Worm (Caenorhabditis elegans): Measurements from ENCODE around the gene F45E1.4.

F45E1.4 gene

DNA sequence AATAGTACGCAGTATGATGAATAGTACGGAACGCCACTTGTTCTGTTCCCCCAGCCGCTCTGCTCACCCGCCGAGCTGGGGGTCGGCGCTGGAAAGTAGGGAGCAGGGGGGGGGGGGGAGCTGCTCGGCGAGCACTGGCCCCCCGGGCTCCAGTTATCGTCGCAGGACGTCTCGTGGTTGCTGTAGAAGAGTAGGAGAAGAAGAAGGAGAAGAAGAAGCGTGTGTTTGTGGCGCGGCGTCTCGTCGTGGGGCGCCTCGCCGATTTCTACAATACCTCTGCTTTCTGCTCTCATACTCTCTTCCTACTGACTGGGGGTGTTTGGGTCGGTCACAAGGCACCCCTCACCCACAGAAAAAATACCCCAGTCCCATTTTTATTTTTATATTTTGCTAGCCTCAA is 31.5 kb downstream of the F45E1.4 start:
- TF ChIP-seq aly-2 (tag; optimal IDR thresholded peaks at IDR 0.05) (no peak), nhr-21 (tag; optimal IDR thresholded peaks at IDR 0.05) (no peak), lin-13 (GFP tag; optimal IDR thresholded peaks at IDR 0.05) (peak; percentile 4), mdl-1 (tag; optimal IDR thresholded peaks at IDR 0.05) (peak in 1 of 2 experiments; percentile 25), F13H6.1 (tag; optimal IDR thresholded peaks at IDR 0.05) (peak; percentile 43), C34F6.9 (tag; optimal IDR thresholded peaks at IDR 0.05) (peak; percentile 50), Y55F3AM.14 (GFP tag; optimal IDR thresholded peaks at IDR 0.05) (peak; percentile 85), lin-11 (tag; optimal IDR thresholded peaks at IDR 0.05) (peak; percentile 60), alr-1 (tag; optimal IDR thresholded peaks at IDR 0.05) (no peak), sma-9 (GFP tag; optimal IDR thresholded peaks at IDR 0.05) (peak; percentile 40), sma-9 (tag; optimal IDR thresholded peaks at IDR 0.05) (no peak), nhr-129 (tag; optimal IDR thresholded peaks at IDR 0.05) (peak; percentile 38), lsy-2 (tag; optimal IDR thresholded peaks at IDR 0.05) (peak in 1 of 2 experiments; percentile 33), zag-1 (tag; optimal IDR thresholded peaks at IDR 0.05) (peak; percentile 15), nhr-77 (tag; optimal IDR thresholded peaks at IDR 0.05) (no peak), unc-39 (tag; optimal IDR thresholded peaks at IDR 0.05) (no peak), mbf-1 (tag; optimal IDR thresholded peaks at IDR 0.05) (no peak), lin-39 (tag; optimal IDR thresholded peaks at IDR 0.05) (no peak), unc-55 (GFP tag; optimal IDR thresholded peaks at IDR 0.05) (peak; percentile 42), nhr-6 (tag; optimal IDR thresholded peaks at IDR 0.05) (no peak), ztf-1 (GFP tag; conservative IDR thresholded peaks at IDR 0.05) (no peak), ama-1 (optimal IDR thresholded peaks at IDR 0.05) (no peak), ceh-82 (tag; optimal IDR thresholded peaks at IDR 0.05) (no peak)

DNA sequence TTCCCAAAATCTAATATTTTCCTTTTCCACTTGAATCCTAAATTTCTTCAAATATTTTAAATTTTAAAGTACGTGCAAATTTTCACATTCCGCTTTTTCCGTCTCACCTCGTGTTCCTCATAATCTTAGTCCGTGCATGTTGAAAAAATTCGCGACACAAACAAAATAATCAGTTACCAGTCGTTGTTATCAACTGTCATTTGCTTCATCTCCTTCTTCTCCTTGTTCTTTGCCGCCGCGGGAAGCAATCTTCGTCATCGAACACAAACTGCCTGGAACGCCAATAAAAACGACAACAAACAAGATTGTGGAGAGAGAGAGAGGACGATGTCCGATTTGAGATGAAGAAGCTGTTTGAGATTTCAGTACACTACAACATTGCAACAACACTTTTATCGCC is 32.0 kb downstream of the F45E1.4 start, which contains the start of gene C34D10.5:
C34D10.5 (plus strand) TSS at position 269 of the 400 bp plus-strand sequence.
- TF ChIP-seq snpc-4 (tag; optimal IDR thresholded peaks at IDR 0.05) = no peak
- no peak for TF ChIP-seq unc-39 (tag; optimal IDR thresholded peaks at IDR 0.05)
- no peak for TF ChIP-seq lin-11 (tag; optimal IDR thresholded peaks at IDR 0.05)
- TF ChIP-seq sma-3 (GFP tag; optimal IDR thresholded peaks at IDR 0.05) = peak; percentile 3
- no peak for TF ChIP-seq elt-1 (tag; optimal IDR thresholded peaks at IDR 0.05)
- TF ChIP-seq elt-3 (tag; optimal IDR thresholded peaks at IDR 0.05) = no peak

DNA sequence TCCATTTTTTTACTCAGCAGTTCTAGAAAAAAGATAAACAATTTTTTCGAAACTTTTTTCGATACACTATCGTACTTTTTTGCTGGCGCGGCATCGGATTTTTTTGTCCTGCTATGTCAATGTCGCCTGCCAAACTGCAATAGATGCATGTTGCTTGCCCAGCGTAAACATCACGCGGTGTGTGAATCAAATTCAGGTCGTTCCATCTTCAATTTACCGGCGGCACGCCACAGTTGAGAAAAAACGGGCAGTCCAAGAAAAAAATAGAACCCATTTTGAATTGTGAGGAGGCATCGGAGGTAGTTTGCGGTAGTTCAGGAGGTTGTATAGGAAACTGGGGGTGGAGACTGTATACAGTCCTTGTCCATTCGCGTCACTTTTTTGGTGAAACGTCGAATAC is 32.7 kb downstream of the F45E1.4 start:
- TF ChIP-seq unc-55 (GFP tag; optimal IDR thresholded peaks at IDR 0.05) = no peak
- TF ChIP-seq ama-1 (optimal IDR thresholded peaks at IDR 0.05) = peak; percentile 74
- peak; percentile 0 for TF ChIP-seq sma-3 (GFP tag; optimal IDR thresholded peaks at IDR 0.05)
- TF ChIP-seq sma-9 (GFP tag; optimal IDR thresholded peaks at IDR 0.05) = peak; percentile 67
- no peak for TF ChIP-seq sma-9 (tag; optimal IDR thresholded peaks at IDR 0.05)
- TF ChIP-seq unc-39 (tag; optimal IDR thresholded peaks at IDR 0.05) = no peak
- TF ChIP-seq nhr-25 (tag; optimal IDR thresholded peaks at IDR 0.05) = peak; percentile 58
- TF ChIP-seq nhr-77 (tag; optimal IDR thresholded peaks at IDR 0.05) = no peak
- peak; percentile 24 for TF ChIP-seq F13H6.1 (tag; optimal IDR thresholded peaks at IDR 0.05)
- peak in 1 of 2 experiments; percentile 1 for TF ChIP-seq lsy-2 (tag; optimal IDR thresholded peaks at IDR 0.05)
- no peak for TF ChIP-seq lin-13 (GFP tag; optimal IDR thresholded peaks at IDR 0.05)
- TF ChIP-seq nhr-129 (tag; optimal IDR thresholded peaks at IDR 0.05) = peak; percentile 85
- peak; percentile 2 for TF ChIP-seq gmeb-1 (tag; optimal IDR thresholded peaks at IDR 0.05)
- TF ChIP-seq egl-27 (tag; optimal IDR thresholded peaks at IDR 0.05) = no peak
- TF ChIP-seq ztf-1 (GFP tag; conservative IDR thresholded peaks at IDR 0.05) = no peak

DNA sequence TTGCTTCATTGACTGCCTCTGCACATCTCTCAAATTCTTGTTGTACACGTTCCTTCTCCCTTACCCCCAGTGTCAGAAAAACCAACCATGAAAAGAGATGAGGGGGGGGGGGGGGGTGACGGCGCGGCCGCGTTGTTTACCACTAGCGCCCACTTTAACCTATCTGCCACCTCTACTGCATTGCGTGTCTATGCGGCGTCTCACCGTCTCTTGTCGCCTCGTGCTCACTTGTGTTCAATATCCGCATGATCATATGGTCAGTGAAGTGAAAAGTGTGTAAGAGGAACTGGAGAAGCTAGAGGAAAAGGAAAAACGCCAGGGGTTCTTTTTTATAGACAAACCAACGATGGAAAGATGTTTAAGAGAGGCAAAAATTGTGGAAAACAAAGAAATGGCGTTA is 33.9 kb downstream of the F45E1.4 start:
- TF ChIP-seq blmp-1 (tag; optimal IDR thresholded peaks at IDR 0.05; ENCODE audit: insufficient read depth) = peak; percentile 66
- TF ChIP-seq ztf-11 (tag; optimal IDR thresholded peaks at IDR 0.05) = no peak
- peak; percentile 81 for TF ChIP-seq sem-4 (tag; optimal IDR thresholded peaks at IDR 0.05)
- TF ChIP-seq lsy-2 (tag; optimal IDR thresholded peaks at IDR 0.05) = peak; percentile 48 to 73
- no peak for TF ChIP-seq dmd-4 (tag; optimal IDR thresholded peaks at IDR 0.05)
- TF ChIP-seq nhr-12 (tag; optimal IDR thresholded peaks at IDR 0.05) = no peak
- TF ChIP-seq peb-1 (tag; optimal IDR thresholded peaks at IDR 0.05) = no peak
- TF ChIP-seq ztf-1 (GFP tag; conservative IDR thresholded peaks at IDR 0.05) = no peak
- TF ChIP-seq F13H6.1 (tag; optimal IDR thresholded peaks at IDR 0.05) = peak; percentile 95
- no peak for TF ChIP-seq elt-1 (tag; optimal IDR thresholded peaks at IDR 0.05)
- TF ChIP-seq mab-5 (tag; optimal IDR thresholded peaks at IDR 0.05) = peak; percentile 4
- peak; percentile 49 for TF ChIP-seq ztf-4 (tag; optimal IDR thresholded peaks at IDR 0.05)
- TF ChIP-seq unc-55 (GFP tag; optimal IDR thresholded peaks at IDR 0.05) = peak; percentile 76
- no peak for TF ChIP-seq unc-62 (GFP tag; optimal IDR thresholded peaks at IDR 0.05)
- peak; percentile 97 for TF ChIP-seq sma-9 (GFP tag; optimal IDR thresholded peaks at IDR 0.05)
- TF ChIP-seq sma-9 (tag; optimal IDR thresholded peaks at IDR 0.05) = no peak
- TF ChIP-seq nhr-21 (tag; optimal IDR thresholded peaks at IDR 0.05) = peak; percentile 85
- TF ChIP-seq ama-1 (optimal IDR thresholded peaks at IDR 0.05) = peak; percentile 87
- TF ChIP-seq skn-1 (tag; optimal IDR thresholded peaks at IDR 0.05) = no peak
- peak; percentile 56 for TF ChIP-seq ceh-16 (tag; optimal IDR thresholded peaks at IDR 0.05)
- TF ChIP-seq alr-1 (tag; optimal IDR thresholded peaks at IDR 0.05) = no peak
- no peak for TF ChIP-seq nhr-10 (tag; optimal IDR thresholded peaks at IDR 0.05)
- no peak for TF ChIP-seq R02D3.7 (tag; optimal IDR thresholded peaks at IDR 0.05)
- TF ChIP-seq Y55F3AM.14 (GFP tag; optimal IDR thresholded peaks at IDR 0.05) = peak; percentile 92
- no peak for TF ChIP-seq ZK546.5 (tag; optimal IDR thresholded peaks at IDR 0.05)
- peak; percentile 86 to 94 for TF ChIP-seq mdl-1 (tag; optimal IDR thresholded peaks at IDR 0.05)
- TF ChIP-seq nhr-23 (tag; optimal IDR thresholded peaks at IDR 0.05) = no peak
- TF ChIP-seq aly-2 (tag; optimal IDR thresholded peaks at IDR 0.05) = no peak
- peak; percentile 83 for TF ChIP-seq C34F6.9 (tag; optimal IDR thresholded peaks at IDR 0.05)
- peak; percentile 96 for TF ChIP-seq crh-2 (tag; optimal IDR thresholded peaks at IDR 0.05)
- peak; percentile 47 for TF ChIP-seq gmeb-1 (tag; optimal IDR thresholded peaks at IDR 0.05)
